Worm (Caenorhabditis elegans): ENCODE data around the gene F59B1.4.

- no peak for TF ChIP-seq nhr-76 (tag; optimal IDR thresholded peaks at IDR 0.05)
- no peak for TF ChIP-seq snpc-4 (tag; optimal IDR thresholded peaks at IDR 0.05)
- no peak for TF ChIP-seq ztf-11 (tag; optimal IDR thresholded peaks at IDR 0.05)
- TF ChIP-seq jun-1 (tag; optimal IDR thresholded peaks at IDR 0.05), result no peak
- no peak for TF ChIP-seq unc-62 (GFP tag; optimal IDR thresholded peaks at IDR 0.05)
- TF ChIP-seq tbx-2 (tag; optimal IDR thresholded peaks at IDR 0.05), result no peak
- no peak for TF ChIP-seq ceh-16 (tag; optimal IDR thresholded peaks at IDR 0.05)
- no peak for TF ChIP-seq R02D3.7 (tag; optimal IDR thresholded peaks at IDR 0.05)
- TF ChIP-seq eor-1 (tag; optimal IDR thresholded peaks at IDR 0.05), result no peak
These were observed 10.0 kb downstream of the F59B1.4 start for ce11 chrV:3616844-3617243.

Measured in whole organism, L3 larva.